Worm (Caenorhabditis elegans) whole organism, L4/young adult: ENCODE measurements around the gene syd-2.

Experiments used
- dao-5 ChIP-seq: sonication (generic microtip); optimal IDR thresholded peaks from 2 replicates; lab custom pipeline; 2016; ENCODE audit warnings: missing genotype, missing genetic modification characterization, moderate library complexity, missing compliant biosample characterization
- him-1 ChIP-seq: sonication (generic microtip); optimal IDR thresholded peaks from 2 replicates; lab custom pipeline; 2016; ENCODE audit warnings: missing genotype, missing genetic modification reagents, missing genetic modification characterization, missing compliant biosample characterization

DNA sequence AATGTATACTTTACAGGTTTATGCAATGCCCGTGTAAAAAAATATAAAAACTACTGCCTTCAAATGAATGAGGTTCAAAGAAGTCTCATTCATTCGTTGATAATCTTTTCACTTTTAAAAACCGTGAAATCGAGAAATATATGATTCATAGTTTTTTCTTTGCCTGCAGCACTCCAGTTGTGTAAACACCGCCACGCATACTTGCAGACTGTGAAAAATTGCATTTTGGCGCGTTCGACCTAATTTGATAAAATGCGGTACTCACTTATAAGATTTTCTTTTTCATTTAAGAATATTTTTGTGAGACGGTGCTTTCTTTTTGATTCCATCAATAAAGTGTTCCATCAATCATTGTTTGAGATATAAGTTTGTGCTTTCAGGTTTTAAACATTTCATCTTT is 11.7 kb upstream of the syd-2 start:
- TF ChIP-seq him-1 (tag; lab: Kevin White, UChicago) (no peak), dao-5 (tag; lab: Kevin White, UChicago) (no peak)
